Fruit fly (Drosophila melanogaster) whole organism, embryonic: ENCODE results near the gene pcm.

Experiments used
- Abd-B ChIP-seq: fragments of 200-800 bp; sonication (Bioruptor generic); optimal IDR thresholded peaks from 2 replicates; lab custom pipeline; 2018; ENCODE audit warnings: missing biosample characterization, mild to moderate bottlenecking, missing genetic modification characterization, moderate library complexity
- Adf1 ChIP-seq: fragments of 200-800 bp; sonication (Bioruptor generic); IDR thresholded peaks from 2 replicates; pipeline ENCODE4 v1.3.6; 2022; ENCODE audit warnings: missing biosample characterization, missing genetic modification characterization
- B-H1 ChIP-seq: fragments of 200-800 bp; sonication (Bioruptor generic); IDR thresholded peaks from 3 replicates; pipeline ENCODE4 v1.3.6; 2022; ENCODE audit warnings: missing biosample characterization, missing genetic modification characterization
- Blimp-1 ChIP-seq: fragments of 200-800 bp; sonication (Bioruptor generic); optimal IDR thresholded peaks from 3 replicates; lab custom pipeline; 2018; ENCODE audit warnings: missing biosample characterization, missing genetic modification characterization, mild to moderate bottlenecking, moderate library complexity, missing genetic modification reagents
- CG10321 ChIP-seq: fragments of 200-800 bp; sonication (Bioruptor generic); IDR thresholded peaks from 2 replicates; pipeline ENCODE4 v1.3.6; 2022; ENCODE audit warnings: missing biosample characterization, missing genetic modification characterization
- CG12942 ChIP-seq: fragments of 200-800 bp; sonication (Bioruptor generic); optimal IDR thresholded peaks from 3 replicates; lab custom pipeline; 2016; ENCODE audit warnings: missing biosample characterization, missing genetic modification characterization
- CG13123 ChIP-seq: fragments of 200-800 bp; sonication (Bioruptor generic); optimal IDR thresholded peaks from 2 replicates; lab custom pipeline; 2016; ENCODE audit warnings: missing biosample characterization, missing genetic modification characterization
- CG15269 ChIP-seq: fragments of 200-800 bp; sonication (Bioruptor generic); optimal IDR thresholded peaks from 2 replicates; lab custom pipeline; 2018; ENCODE audit warnings: missing biosample characterization, mild to moderate bottlenecking, missing genetic modification characterization, moderate library complexity
- CG1529 ChIP-seq: fragments of 200-800 bp; sonication (Bioruptor generic); optimal IDR thresholded peaks from 3 replicates; lab custom pipeline; 2018; ENCODE audit warnings: missing biosample characterization, missing genetic modification characterization
- CG18476 ChIP-seq: fragments of 200-800 bp; sonication (Bioruptor generic); optimal IDR thresholded peaks from 2 replicates; lab custom pipeline; 2016; ENCODE audit warnings: missing biosample characterization, mild to moderate bottlenecking, missing genetic modification characterization
- CG2116 ChIP-seq: fragments of 200-800 bp; sonication (Bioruptor generic); optimal IDR thresholded peaks from 3 replicates; lab custom pipeline; 2018; ENCODE audit warnings: missing biosample characterization, mild to moderate bottlenecking, missing genetic modification characterization
- CG2678 ChIP-seq: fragments of 200-800 bp; sonication (Bioruptor generic); optimal IDR thresholded peaks from 3 replicates; lab custom pipeline; 2019; ENCODE audit warnings: missing biosample characterization, mild to moderate bottlenecking, missing genetic modification characterization, moderate library complexity
- CG2875 ChIP-seq: fragments of 200-800 bp; sonication (Bioruptor generic); optimal IDR thresholded peaks from 2 replicates; lab custom pipeline; 2017; ENCODE audit warnings: missing biosample characterization, mild to moderate bottlenecking, missing genetic modification characterization, missing genetic modification reagents
- CG31224 ChIP-seq: fragments of 200-800 bp; sonication (Bioruptor generic); IDR thresholded peaks from 2 replicates; pipeline ENCODE4 v1.3.6; 2022; ENCODE audit warnings: missing biosample characterization, missing genetic modification characterization
- CG3163 ChIP-seq: fragments of 200-800 bp; sonication (Bioruptor generic); optimal IDR thresholded peaks from 3 replicates; lab custom pipeline; 2016; ENCODE audit warnings: missing biosample characterization, missing genetic modification characterization
- CG33557 ChIP-seq: fragments of 200-800 bp; sonication (Bioruptor generic); optimal IDR thresholded peaks from 2 replicates; lab custom pipeline; 2019; ENCODE audit warnings: missing biosample characterization, mild to moderate bottlenecking, missing genetic modification characterization, moderate library complexity
- CG3838 ChIP-seq: fragments of 200-800 bp; sonication (Bioruptor generic); optimal IDR thresholded peaks from 3 replicates; lab custom pipeline; 2016; ENCODE audit warnings: missing biosample characterization, missing genetic modification characterization
- CG4360 ChIP-seq: fragments of 200-800 bp; sonication (Bioruptor generic); IDR thresholded peaks from 2 replicates; pipeline ENCODE4 v1.3.6; 2022; ENCODE audit warnings: missing biosample characterization, missing genetic modification characterization
- CG4707 ChIP-seq: fragments of 200-800 bp; sonication (Bioruptor generic); optimal IDR thresholded peaks from 2 replicates; lab custom pipeline; 2018; ENCODE audit warnings: missing biosample characterization, mild to moderate bottlenecking, missing genetic modification characterization, moderate library complexity
- CG6272 ChIP-seq: fragments of 200-800 bp; sonication (Bioruptor generic); IDR thresholded peaks from 2 replicates; pipeline ENCODE4 v1.3.6; 2022; ENCODE audit warnings: missing biosample characterization, missing genetic modification characterization
- CG8388 ChIP-seq: fragments of 200-800 bp; sonication (Bioruptor generic); optimal IDR thresholded peaks from 2 replicates; lab custom pipeline; 2019; ENCODE audit warnings: missing biosample characterization, mild to moderate bottlenecking, missing genetic modification characterization, moderate library complexity
- CG8478 ChIP-seq: fragments of >200 bp; optimal IDR thresholded peaks from 2 replicates; lab custom pipeline; 2018
- CG9817 ChIP-seq: fragments of 200-800 bp; sonication (Bioruptor generic); optimal IDR thresholded peaks from 2 replicates; lab custom pipeline; 2018; ENCODE audit warnings: missing biosample characterization, mild to moderate bottlenecking, missing genetic modification characterization, moderate library complexity
- CkIIα-i1 ChIP-seq: fragments of 200-800 bp; sonication (Bioruptor generic); IDR thresholded peaks from 2 replicates; pipeline ENCODE4 v1.3.6; 2022; ENCODE audit warnings: missing biosample characterization, missing genetic modification characterization
- Eip74EF ChIP-seq, 2 experiments: fragments of 200-800 bp in 1 of 2; fragments of >200 bp in 1 of 2; sonication (Bioruptor generic) in 1 of 2; optimal IDR thresholded peaks; 2 replicates each; lab custom pipeline; 2017 to 2019; ENCODE audit warnings: missing biosample characterization in 2 of 2, missing genetic modification characterization in 2 of 2, mild to moderate bottlenecking in 1 of 2, moderate library complexity in 1 of 2
- Hr51 ChIP-seq, 2 experiments: fragments of 200-800 bp; sonication (Bioruptor generic); optimal IDR thresholded peaks; 2 replicates in 1 of 2; 3 replicates in 1 of 2; lab custom pipeline; 2016 to 2018; ENCODE audit warnings: missing biosample characterization in 2 of 2, missing genetic modification characterization in 2 of 2, mild to moderate bottlenecking in 1 of 2, moderate library complexity in 1 of 2
- Lhr ChIP-seq: fragments of 200-800 bp; sonication (Bioruptor generic); optimal IDR thresholded peaks from 3 replicates; lab custom pipeline; 2017; ENCODE audit warnings: mild to moderate bottlenecking, missing biosample characterization, missing genetic modification reagents, missing genetic modification characterization
- Lpt ChIP-seq: fragments of >200 bp; optimal IDR thresholded peaks from 2 replicates; lab custom pipeline; 2018; ENCODE audit warnings: missing biosample characterization, missing genetic modification characterization
- MBD-R2 ChIP-seq: fragments of 200-800 bp; sonication (Bioruptor generic); IDR thresholded peaks from 2 replicates; pipeline ENCODE4 v1.3.6; 2022; ENCODE audit warnings: missing biosample characterization, missing genetic modification characterization
- MESR4 ChIP-seq: fragments of 200-800 bp; sonication (Bioruptor generic); optimal IDR thresholded peaks from 2 replicates; lab custom pipeline; 2018; ENCODE audit warnings: missing biosample characterization, mild to moderate bottlenecking, missing genetic modification characterization, moderate library complexity
- Meics ChIP-seq: fragments of 200-800 bp; sonication (Bioruptor generic); optimal IDR thresholded peaks from 2 replicates; lab custom pipeline; 2017; ENCODE audit warnings: missing biosample characterization, mild to moderate bottlenecking, missing genetic modification characterization
- Nf-YA ChIP-seq: fragments of 200-800 bp; sonication (Bioruptor generic); IDR thresholded peaks from 2 replicates; pipeline ENCODE4 v1.3.6; 2022; ENCODE audit warnings: missing biosample characterization, missing genetic modification characterization
- Opbp ChIP-seq: fragments of 200-800 bp; sonication (Bioruptor generic); IDR thresholded peaks from 3 replicates; pipeline ENCODE4 v1.3.6; 2022; ENCODE audit warnings: missing biosample characterization, missing genetic modification characterization; ENCODE audit not compliant: partially characterized antibody
- Poxn ChIP-seq: fragments of 200-800 bp; sonication (Bioruptor generic); IDR thresholded peaks from 2 replicates; pipeline ENCODE4 v1.3.6; 2022; ENCODE audit warnings: missing biosample characterization, missing genetic modification characterization
- Sox102F ChIP-seq: fragments of 200-800 bp; sonication (Bioruptor generic); optimal IDR thresholded peaks from 2 replicates; lab custom pipeline; 2018; ENCODE audit warnings: missing biosample characterization, mild to moderate bottlenecking, missing genetic modification characterization, moderate library complexity
- Spps ChIP-seq: fragments of 200-800 bp; sonication (Bioruptor generic); optimal IDR thresholded peaks from 2 replicates; lab custom pipeline; 2018; ENCODE audit warnings: missing biosample characterization, mild to moderate bottlenecking, missing genetic modification characterization
- ac ChIP-seq: fragments of 200-800 bp; sonication (Bioruptor generic); optimal IDR thresholded peaks from 3 replicates; lab custom pipeline; 2017; ENCODE audit warnings: missing biosample characterization, mild to moderate bottlenecking, missing genetic modification characterization
- dpn ChIP-seq, 2 experiments: fragments of 200-800 bp; sonication (Bioruptor generic); optimal IDR thresholded peaks; 3 replicates each; lab custom pipeline; 2016; ENCODE audit warnings: missing biosample characterization in 2 of 2, missing genetic modification characterization in 2 of 2
- eyg ChIP-seq: fragments of 200-800 bp; sonication (Bioruptor generic); optimal IDR thresholded peaks from 3 replicates; lab custom pipeline; 2016; ENCODE audit warnings: missing biosample characterization, missing genetic modification characterization
- grn ChIP-seq: fragments of 200-800 bp; sonication (Bioruptor generic); optimal IDR thresholded peaks from 3 replicates; lab custom pipeline; 2017; ENCODE audit warnings: missing biosample characterization, missing genetic modification characterization
- lilli ChIP-seq: fragments of 200-800 bp; sonication (Bioruptor generic); optimal IDR thresholded peaks from 3 replicates; lab custom pipeline; 2016; ENCODE audit warnings: missing biosample characterization, missing genetic modification characterization
- lola ChIP-seq, 3 experiments: fragments of >200 bp in 2 of 3; fragments of 200-800 bp in 1 of 3; sonication (Bioruptor generic) in 1 of 3; optimal IDR thresholded peaks; 2 replicates each; lab custom pipeline; 2017 to 2019; ENCODE audit warnings: missing biosample characterization in 3 of 3, missing genetic modification characterization in 3 of 3, mild to moderate bottlenecking in 1 of 3, moderate library complexity in 1 of 3
- odd ChIP-seq: fragments of 200-800 bp; sonication (Bioruptor generic); optimal IDR thresholded peaks from 2 replicates; lab custom pipeline; 2017; ENCODE audit warnings: missing biosample characterization, mild to moderate bottlenecking, missing genetic modification characterization
- pan ChIP-seq, 4 experiments: fragments of >200 bp in 3 of 4; fragments of 200-800 bp in 1 of 4; sonication (Bioruptor generic) in 1 of 4; optimal IDR thresholded peaks in 3 of 4; IDR thresholded peaks in 1 of 4; 2 replicates each; pipeline versions ENCODE4 v1.3.6 to Lab custom; 2017 to 2022; ENCODE audit warnings: missing biosample characterization in 2 of 4, missing genetic modification characterization in 2 of 4, mixed read lengths in 1 of 4
- pita ChIP-seq: fragments of 200-800 bp; sonication (Bioruptor generic); optimal IDR thresholded peaks from 2 replicates; lab custom pipeline; 2017; ENCODE audit warnings: missing biosample characterization, mild to moderate bottlenecking, missing genetic modification characterization
- row ChIP-seq: fragments of 200-800 bp; sonication (Bioruptor generic); IDR thresholded peaks from 3 replicates; pipeline ENCODE4 v1.3.6; 2022; ENCODE audit warnings: missing biosample characterization, missing genetic modification characterization
- sd ChIP-seq: fragments of 200-800 bp; sonication (Bioruptor generic); optimal IDR thresholded peaks from 3 replicates; lab custom pipeline; 2018; ENCODE audit warnings: missing biosample characterization, mild to moderate bottlenecking, missing genetic modification characterization, moderate library complexity
- sim ChIP-seq: fragments of 200-800 bp; sonication (Bioruptor generic); IDR thresholded peaks from 2 replicates; pipeline ENCODE4 v1.3.6; 2022; ENCODE audit warnings: missing biosample characterization, missing genetic modification characterization
- stc ChIP-seq: fragments of 200-800 bp; sonication (Bioruptor generic); IDR thresholded peaks from 2 replicates; pipeline ENCODE4 v1.3.6; 2022; ENCODE audit warnings: missing biosample characterization, missing genetic modification characterization
- tna ChIP-seq: fragments of 200-800 bp; sonication (Bioruptor generic); IDR thresholded peaks from 2 replicates; pipeline ENCODE4 v1.3.6; 2022; ENCODE audit warnings: missing biosample characterization, missing genetic modification characterization; ENCODE audit not compliant: partially characterized antibody

The pcm gene

dm6 chrX:19496808-19497259, 5.0 kb upstream of the pcm start (continued):
- TF ChIP-seq Adf1 (GFP tag; lab: Robert Waterston, UW): peak; percentile 29
- TF ChIP-seq CG12942 (GFP tag; lab: Kevin White, UChicago): no peak
- no peak for TF ChIP-seq CG1529 (GFP tag; lab: Kevin White, UChicago)
- no peak for TF ChIP-seq Spps
- TF ChIP-seq Sox102F (GFP tag; lab: Kevin White, UChicago): no peak
- TF ChIP-seq Poxn: no peak
- TF ChIP-seq CG8388 (GFP tag; lab: Kevin White, UChicago): no peak
- peak; percentile 13 for TF ChIP-seq MESR4 (GFP tag; lab: Kevin White, UChicago)
- no peak for TF ChIP-seq CG2875 (GFP tag; lab: Kevin White, UChicago)
- no peak for TF ChIP-seq CG13123
- no peak for TF ChIP-seq CG3838 (GFP tag; lab: Kevin White, UChicago)
- peak; percentile 91 for TF ChIP-seq CG8478 (lab: Kevin White, UChicago)
- TF ChIP-seq pan (optimal IDR thresholded peaks at IDR 0.05; lab: Kevin White, UChicago): no peak
- TF ChIP-seq pan (GFP tag; optimal IDR thresholded peaks at IDR 0.05 in 1 of 2, IDR thresholded peaks at IDR 0.05 in 1 of 2): no peak
- no peak for TF ChIP-seq B-H1 (GFP tag; lab: Robert Waterston, UW)
- no peak for TF ChIP-seq ac (GFP tag; lab: Kevin White, UChicago)
- TF ChIP-seq MBD-R2 (GFP tag; lab: Robert Waterston, UW): peak; percentile 21; the same call in 1 of the 2 replicates
- TF ChIP-seq CG18476 (GFP tag; lab: Kevin White, UChicago): no peak
- TF ChIP-seq odd (GFP tag; lab: Kevin White, UChicago): no peak
- TF ChIP-seq CG4360: peak; percentile 80
- TF ChIP-seq Meics: peak; percentile 5
- no peak for TF ChIP-seq sim (GFP tag; lab: Robert Waterston, UW)
- no peak for TF ChIP-seq CG9817 (tag; lab: Kevin White, UChicago)
- no peak for TF ChIP-seq CkIIα-i1
- TF ChIP-seq CG2678 (tag; lab: Kevin White, UChicago): no peak
- no peak for TF ChIP-seq Lpt (GFP tag; lab: Kevin White, UChicago)
- no peak for TF ChIP-seq stc (GFP tag; lab: Robert Waterston, UW)
- TF ChIP-seq pita (GFP tag; lab: Kevin White, UChicago): no peak
- no peak for TF ChIP-seq CG33557 (GFP tag; lab: Kevin White, UChicago)
- TF ChIP-seq lilli (GFP tag; lab: Kevin White, UChicago): peak; percentile 27
- TF ChIP-seq Opbp: peak; percentile 65; the same call in 1 of the 3 replicates
- peak; percentile 8 for TF ChIP-seq CG15269 (tag; lab: Kevin White, UChicago)
- peak; percentile 12 for TF ChIP-seq sd (tag; lab: Kevin White, UChicago)
- TF ChIP-seq CG4707 (GFP tag; lab: Kevin White, UChicago): no peak
- no peak for TF ChIP-seq CG10321 (GFP tag; lab: Robert Waterston, UW)
- TF ChIP-seq CG3163 (GFP tag; lab: Kevin White, UChicago): peak; percentile 37
- TF ChIP-seq row (GFP tag; lab: Robert Waterston, UW): peak; percentile 50; the same call in 2 of the 3 replicates
- TF ChIP-seq dpn (GFP tag; optimal IDR thresholded peaks at IDR 0.05; lab: Kevin White, UChicago): no peak
- TF ChIP-seq Hr51 (GFP tag; optimal IDR thresholded peaks at IDR 0.05; lab: Kevin White, UChicago): no peak
- no peak for TF ChIP-seq CG6272 (GFP tag; lab: Robert Waterston, UW)
- no peak for TF ChIP-seq lola (GFP tag; optimal IDR thresholded peaks at IDR 0.05; lab: Kevin White, UChicago)
- peak; percentile 20 for TF ChIP-seq grn (GFP tag; lab: Kevin White, UChicago)
- peak; percentile 31 for TF ChIP-seq Lhr (GFP tag; lab: Kevin White, UChicago)
- TF ChIP-seq Nf-YA (GFP tag; lab: Robert Waterston, UW): no peak
- TF ChIP-seq eyg (GFP tag; lab: Kevin White, UChicago): no peak
- TF ChIP-seq CG2116: peak; percentile 97
- TF ChIP-seq Abd-B (GFP tag; lab: Kevin White, UChicago): no peak
- TF ChIP-seq tna (GFP tag; lab: Robert Waterston, UW): no peak
- TF ChIP-seq CG31224: no peak
- no peak for TF ChIP-seq Blimp-1 (GFP tag; lab: Kevin White, UChicago)
- no peak for TF ChIP-seq Eip74EF (GFP tag; optimal IDR thresholded peaks at IDR 0.05; lab: Kevin White, UChicago)
